Fruit fly (Drosophila melanogaster) whole organism, embryonic: Measurements from ENCODE around the gene Sec24CD.

Experiments used
- Aef1 ChIP-seq: fragments of 200-800 bp; sonication (Bioruptor generic); IDR thresholded peaks from 3 replicates; pipeline ENCODE4 v1.3.6; 2022; ENCODE audit warnings: missing biosample characterization, missing genetic modification characterization
- CG11504 ChIP-seq: fragments of 200-800 bp; sonication (Bioruptor generic); optimal IDR thresholded peaks from 3 replicates; lab custom pipeline; 2019; ENCODE audit warnings: missing biosample characterization, mild to moderate bottlenecking, missing genetic modification characterization, moderate library complexity
- CG12155 ChIP-seq: fragments of 200-800 bp; sonication (Bioruptor generic); optimal IDR thresholded peaks from 3 replicates; lab custom pipeline; 2016; ENCODE audit warnings: missing biosample characterization, missing genetic modification characterization
- CG13287 ChIP-seq: fragments of 200-800 bp; sonication (Bioruptor generic); IDR thresholded peaks from 2 replicates; pipeline ENCODE4 v1.3.6; 2022; ENCODE audit warnings: missing biosample characterization, missing genetic modification characterization; ENCODE audit not compliant: partially characterized antibody
- CG13624 ChIP-seq: fragments of 200-800 bp; sonication (Bioruptor generic); optimal IDR thresholded peaks from 2 replicates; lab custom pipeline; 2016; ENCODE audit warnings: missing biosample characterization, missing genetic modification characterization
- CG1647 ChIP-seq: fragments of 200-800 bp; sonication (Bioruptor generic); optimal IDR thresholded peaks from 3 replicates; lab custom pipeline; 2016; ENCODE audit warnings: missing biosample characterization, missing genetic modification characterization
- CG1832 ChIP-seq: fragments of 200-800 bp; sonication (Bioruptor generic); optimal IDR thresholded peaks from 2 replicates; lab custom pipeline; 2017; ENCODE audit warnings: missing biosample characterization, mild to moderate bottlenecking, missing genetic modification characterization, inconsistent platforms
- CG2678 ChIP-seq: fragments of 200-800 bp; sonication (Bioruptor generic); optimal IDR thresholded peaks from 3 replicates; lab custom pipeline; 2019; ENCODE audit warnings: missing biosample characterization, mild to moderate bottlenecking, missing genetic modification characterization, moderate library complexity
- CG33557 ChIP-seq: fragments of 200-800 bp; sonication (Bioruptor generic); optimal IDR thresholded peaks from 2 replicates; lab custom pipeline; 2019; ENCODE audit warnings: missing biosample characterization, mild to moderate bottlenecking, missing genetic modification characterization, moderate library complexity
- CG4282 ChIP-seq: fragments of 200-800 bp; sonication (Bioruptor generic); optimal IDR thresholded peaks from 2 replicates; lab custom pipeline; 2016; ENCODE audit warnings: missing biosample characterization, missing genetic modification characterization
- CG6765 ChIP-seq: fragments of 200-800 bp; sonication (Bioruptor generic); optimal IDR thresholded peaks from 3 replicates; lab custom pipeline; 2017; ENCODE audit warnings: missing biosample characterization, mild to moderate bottlenecking, missing genetic modification characterization
- CG8478 ChIP-seq: fragments of >200 bp; optimal IDR thresholded peaks from 2 replicates; lab custom pipeline; 2018
- CG9437 ChIP-seq: fragments of 200-800 bp; sonication (Bioruptor generic); optimal IDR thresholded peaks from 2 replicates; lab custom pipeline; 2018; ENCODE audit warnings: missing biosample characterization, mild to moderate bottlenecking, missing genetic modification characterization
- CkIIα-i1 ChIP-seq: fragments of 200-800 bp; sonication (Bioruptor generic); IDR thresholded peaks from 2 replicates; pipeline ENCODE4 v1.3.6; 2022; ENCODE audit warnings: missing biosample characterization, missing genetic modification characterization
- D ChIP-seq, 2 experiments: fragments of 200-800 bp in 1 of 2; fragments of >200 bp in 1 of 2; sonication (Bioruptor generic) in 1 of 2; optimal IDR thresholded peaks; 2 replicates in 1 of 2; 3 replicates in 1 of 2; lab custom pipeline; 2017; ENCODE audit warnings: mild to moderate bottlenecking in 1 of 2, missing biosample characterization in 1 of 2, missing genetic modification characterization in 1 of 2, missing genetic modification reagents in 1 of 2
- Mrtf ChIP-seq: fragments of 200-800 bp; sonication (Bioruptor generic); IDR thresholded peaks from 3 replicates; pipeline ENCODE4 v1.3.6; 2022; ENCODE audit warnings: missing biosample characterization, missing genetic modification characterization
- Sry-δ ChIP-seq: fragments of 200-800 bp; sonication (Bioruptor generic); optimal IDR thresholded peaks from 2 replicates; lab custom pipeline; 2016; ENCODE audit warnings: missing biosample characterization, missing genetic modification characterization
- TFAM ChIP-seq: fragments of 200-800 bp; sonication (Bioruptor generic); optimal IDR thresholded peaks from 2 replicates; lab custom pipeline; 2017; ENCODE audit warnings: missing biosample characterization, missing genetic modification characterization, inconsistent platforms
- ash1 ChIP-seq: fragments of 200-800 bp; sonication (Bioruptor generic); optimal IDR thresholded peaks from 2 replicates; lab custom pipeline; 2018; ENCODE audit warnings: missing biosample characterization, mild to moderate bottlenecking, missing genetic modification characterization
- crc ChIP-seq: fragments of 200-800 bp; sonication (Bioruptor generic); optimal IDR thresholded peaks from 2 replicates; lab custom pipeline; 2016; ENCODE audit warnings: missing biosample characterization, missing genetic modification characterization
- croc ChIP-seq: fragments of 200-800 bp; sonication (Bioruptor generic); conservative IDR thresholded peaks from 3 replicates; pipeline ENCODE4 v1.3.6; 2022; ENCODE audit warnings: missing biosample characterization, missing genetic modification characterization
- dan ChIP-seq: fragments of 200-800 bp; sonication (Bioruptor generic); IDR thresholded peaks from 2 replicates; pipeline ENCODE4 v1.3.6; 2022; ENCODE audit warnings: missing biosample characterization, missing genetic modification characterization
- dimm ChIP-seq: fragments of 200-800 bp; sonication (Bioruptor generic); IDR thresholded peaks from 2 replicates; pipeline ENCODE4 v1.3.6; 2022; ENCODE audit warnings: missing biosample characterization, missing genetic modification characterization
- eve ChIP-seq, 2 experiments: fragments of >200 bp; optimal IDR thresholded peaks; 2 replicates each; lab custom pipeline; 2017; ENCODE audit warnings: missing biosample characterization in 2 of 2, missing genetic modification characterization in 2 of 2
- ftz-f1 ChIP-seq: fragments of 200-800 bp; sonication (Bioruptor generic); optimal IDR thresholded peaks from 2 replicates; lab custom pipeline; 2016; ENCODE audit warnings: missing biosample characterization, missing genetic modification characterization
- fu2 ChIP-seq: fragments of 200-800 bp; sonication (Bioruptor generic); optimal IDR thresholded peaks from 2 replicates; lab custom pipeline; 2016; ENCODE audit warnings: missing biosample characterization, missing genetic modification characterization
- gcm ChIP-seq: fragments of 200-800 bp; sonication (Bioruptor generic); optimal IDR thresholded peaks from 2 replicates; lab custom pipeline; 2019; ENCODE audit warnings: missing biosample characterization, mild to moderate bottlenecking, missing genetic modification characterization, moderate library complexity
- hb ChIP-seq: fragments of 200-800 bp; sonication (Bioruptor generic); IDR thresholded peaks from 3 replicates; pipeline ENCODE4 v1.3.6; 2022; ENCODE audit warnings: missing biosample characterization, missing genetic modification characterization; ENCODE audit not compliant: partially characterized antibody
- her ChIP-seq: fragments of 200-800 bp; sonication (Bioruptor generic); optimal IDR thresholded peaks from 2 replicates; lab custom pipeline; 2016; ENCODE audit warnings: missing biosample characterization, missing genetic modification characterization
- ken ChIP-seq: fragments of 200-800 bp; sonication (Bioruptor generic); IDR thresholded peaks from 3 replicates; pipeline ENCODE4 v1.3.6; 2022; ENCODE audit warnings: missing biosample characterization, missing genetic modification characterization
- kni ChIP-seq: fragments of 200-800 bp; sonication (Bioruptor generic); optimal IDR thresholded peaks from 3 replicates; lab custom pipeline; 2017; ENCODE audit warnings: mild to moderate bottlenecking, missing biosample characterization, missing genetic modification reagents, missing genetic modification characterization
- odd ChIP-seq: fragments of 200-800 bp; sonication (Bioruptor generic); optimal IDR thresholded peaks from 2 replicates; lab custom pipeline; 2017; ENCODE audit warnings: missing biosample characterization, mild to moderate bottlenecking, missing genetic modification characterization
- p53 ChIP-seq: fragments of 200-800 bp; sonication (Bioruptor generic); optimal IDR thresholded peaks from 2 replicates; lab custom pipeline; 2016; ENCODE audit warnings: missing biosample characterization, missing genetic modification characterization
- sisA ChIP-seq: fragments of 200-800 bp; sonication (Bioruptor generic); IDR thresholded peaks from 2 replicates; pipeline ENCODE4 v1.3.6; 2022; ENCODE audit warnings: missing biosample characterization, missing genetic modification characterization
- usp ChIP-seq: fragments of >200 bp; optimal IDR thresholded peaks from 2 replicates; lab custom pipeline; 2017; ENCODE audit warnings: missing biosample characterization, missing genetic modification characterization
- yki ChIP-seq: fragments of >200 bp; optimal IDR thresholded peaks from 3 replicates; lab custom pipeline; 2018
- zen ChIP-seq: fragments of 200-800 bp; sonication (Bioruptor generic); optimal IDR thresholded peaks from 3 replicates; lab custom pipeline; 2018; ENCODE audit warnings: missing biosample characterization, mild to moderate bottlenecking, missing genetic modification characterization, moderate library complexity

Sec24CD gene

dm6 chr2L:2284863-2285262 is 48.2 kb upstream of the Sec24CD start, which contains the start of gene CG4271:
CG4271 (plus strand) TSS chr2L:2285163.
- no peak for TF ChIP-seq kni (GFP tag; lab: Kevin White, UChicago)
- TF ChIP-seq CG13624 (GFP tag; lab: Kevin White, UChicago), result no peak
- TF ChIP-seq TFAM (GFP tag; lab: Kevin White, UChicago), result no peak
- TF ChIP-seq her (GFP tag; lab: Kevin White, UChicago), result no peak

- no peak for TF ChIP-seq fu2 (GFP tag; lab: Kevin White, UChicago)
- no peak for TF ChIP-seq yki (lab: Kevin White, UChicago)
Measured at dm6 chr2L:2269040-2269439, 32.4 kb upstream of the Sec24CD start, which contains the start of gene CG17242. CG17242 (minus strand) TSS chr2L:2269140.

dm6 chr2L:2265221-2265620 is 28.6 kb upstream of the Sec24CD start, which contains the start of gene CG34049:
CG34049 (minus strand) TSS chr2L:2265321.
- TF ChIP-seq sisA (GFP tag; lab: Robert Waterston, UW), result no peak
- no peak for TF ChIP-seq TFAM (GFP tag; lab: Kevin White, UChicago)
- no peak for TF ChIP-seq hb
- no peak for TF ChIP-seq Mrtf (GFP tag; lab: Robert Waterston, UW)
- no peak for TF ChIP-seq CG6765 (GFP tag; lab: Kevin White, UChicago)
- TF ChIP-seq CG1832 (GFP tag; lab: Kevin White, UChicago), result no peak
- TF ChIP-seq CG33557, result no peak
- no peak for TF ChIP-seq CG2678 (tag; lab: Kevin White, UChicago)
- TF ChIP-seq, all 482 proteins: peak for 0

DNA sequence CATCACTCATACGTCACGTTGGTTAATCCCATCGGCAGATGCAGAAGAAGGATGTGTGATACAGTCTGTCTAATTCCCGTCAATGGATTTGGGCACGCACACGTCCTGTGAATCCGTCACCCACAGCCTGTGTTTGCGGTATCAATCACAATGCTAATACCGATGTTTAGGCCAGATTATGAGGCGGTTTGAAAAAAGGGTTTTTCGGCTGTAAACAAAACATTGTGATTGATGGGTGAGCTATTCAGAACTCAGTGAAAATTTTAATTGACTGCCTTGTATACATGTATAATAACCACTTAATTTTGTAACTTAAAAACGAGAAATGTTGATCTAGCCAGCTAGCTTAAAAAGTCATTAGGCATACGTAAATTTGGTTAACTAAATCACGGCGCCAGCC is 26.5 kb upstream of the Sec24CD start, which contains the start of gene CG4270:
CG4270 (plus strand) TSS at position 301 of the 400 bp plus-strand sequence.
- TF ChIP-seq kni (GFP tag; lab: Kevin White, UChicago), result no peak
- no peak for TF ChIP-seq CG1647
- no peak for TF ChIP-seq usp (GFP tag; lab: Kevin White, UChicago)
- no peak for TF ChIP-seq D (optimal IDR thresholded peaks at IDR 0.05; lab: Kevin White, UChicago)
- no peak for TF ChIP-seq D (GFP tag; optimal IDR thresholded peaks at IDR 0.05; lab: Kevin White, UChicago)

DNA sequence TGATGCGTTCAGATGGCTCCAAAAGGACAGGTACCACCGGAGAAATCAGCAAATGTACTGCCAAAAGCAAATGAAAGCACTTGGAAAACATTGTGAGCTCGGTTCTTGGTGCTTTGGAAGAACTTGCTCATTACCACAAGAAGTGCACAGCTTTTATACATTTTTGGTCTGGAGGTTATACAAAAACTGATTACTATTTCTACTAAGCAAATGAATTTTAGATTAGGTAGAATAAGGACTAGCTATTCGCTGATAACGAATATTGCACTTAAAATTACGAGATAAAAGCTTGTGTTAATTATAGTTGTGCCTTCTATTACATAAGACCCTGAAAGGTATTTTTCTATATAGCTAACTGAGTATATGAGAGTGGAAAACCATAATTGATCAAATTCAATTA is 18.3 kb upstream of the Sec24CD start, which contains the start of gene Send1:
Send1 (minus strand) TSS at position 101 of the 400 bp plus-strand sequence.
- TF ChIP-seq croc (no peak), CkIIα-i1 (GFP tag; lab: Robert Waterston, UW) (no peak), CG4282 (GFP tag; lab: Kevin White, UChicago) (no peak)

DNA sequence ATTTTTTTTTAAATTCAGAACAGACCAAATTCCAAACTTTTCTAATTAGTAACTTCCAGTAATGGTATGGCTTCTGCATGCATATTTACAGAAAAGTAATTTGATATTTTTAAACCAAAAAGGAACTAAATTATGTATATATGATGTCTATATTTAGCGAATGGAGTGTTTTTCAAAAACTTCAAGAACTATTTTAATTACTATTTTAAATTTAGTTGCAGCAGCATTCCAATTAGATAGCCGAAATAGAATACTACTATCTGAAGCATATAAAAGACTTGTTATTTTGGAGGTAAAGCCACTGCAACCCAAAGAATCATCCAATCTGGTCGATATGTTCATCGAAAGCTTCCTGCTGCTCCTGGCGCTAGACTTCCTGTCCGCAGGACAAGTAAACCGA is 16.1 kb upstream of the Sec24CD start, which contains the start of gene CG17234:
CG17234 (plus strand) TSS at position 301 of the 400 bp plus-strand sequence.
- TF ChIP-seq p53 (GFP tag; lab: Kevin White, UChicago), result no peak

DNA sequence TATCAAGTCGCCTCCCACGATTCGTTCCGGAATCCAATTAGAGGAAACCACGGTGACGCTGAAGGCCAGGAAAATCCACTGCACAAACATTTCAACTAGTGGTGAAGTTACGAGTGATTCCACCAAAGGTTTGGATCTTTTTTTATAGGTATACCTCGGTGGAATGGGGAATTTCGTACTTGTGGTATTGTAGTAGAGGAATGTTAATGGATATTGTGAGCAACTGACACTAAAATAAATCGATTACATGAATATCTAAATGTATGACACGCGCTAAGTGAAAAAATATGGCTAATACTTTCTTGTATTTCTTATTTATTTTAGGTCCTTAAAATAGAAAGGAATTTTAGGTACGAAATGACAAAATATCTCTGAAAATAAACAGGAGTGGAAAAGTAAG is 15.6 kb upstream of the Sec24CD start, which contains the start of gene CG17239:
CG17239 (minus strand) TSS at position 101 of the 400 bp plus-strand sequence.
- no peak for TF ChIP-seq dan
- no peak for TF ChIP-seq zen
- TF ChIP-seq CG12155, result no peak
- TF ChIP-seq eve (GFP tag; optimal IDR thresholded peaks at IDR 0.05; lab: Kevin White, UChicago), result no peak
- no peak for TF ChIP-seq Aef1 (GFP tag; lab: Robert Waterston, UW)
- no peak for TF ChIP-seq CG13287 (GFP tag; lab: Robert Waterston, UW)
- no peak for TF ChIP-seq ash1 (GFP tag; lab: Kevin White, UChicago)
- TF ChIP-seq CG9437 (GFP tag; lab: Kevin White, UChicago), result no peak
- TF ChIP-seq odd, result no peak
- no peak for TF ChIP-seq ftz-f1
- no peak for TF ChIP-seq CG11504
- no peak for TF ChIP-seq gcm (GFP tag; lab: Kevin White, UChicago)
- no peak for TF ChIP-seq ken
- no peak for TF ChIP-seq CG8478 (lab: Kevin White, UChicago)
- TF ChIP-seq crc (GFP tag; lab: Kevin White, UChicago), result no peak
- TF ChIP-seq dimm, result no peak
- no peak for TF ChIP-seq Sry-δ (GFP tag; lab: Kevin White, UChicago)
- TF ChIP-seq, all 482 proteins: peak for 0
